Fruit fly (Drosophila melanogaster): ENCODE results near the gene CG15533.

CG15533 gene

DNA sequence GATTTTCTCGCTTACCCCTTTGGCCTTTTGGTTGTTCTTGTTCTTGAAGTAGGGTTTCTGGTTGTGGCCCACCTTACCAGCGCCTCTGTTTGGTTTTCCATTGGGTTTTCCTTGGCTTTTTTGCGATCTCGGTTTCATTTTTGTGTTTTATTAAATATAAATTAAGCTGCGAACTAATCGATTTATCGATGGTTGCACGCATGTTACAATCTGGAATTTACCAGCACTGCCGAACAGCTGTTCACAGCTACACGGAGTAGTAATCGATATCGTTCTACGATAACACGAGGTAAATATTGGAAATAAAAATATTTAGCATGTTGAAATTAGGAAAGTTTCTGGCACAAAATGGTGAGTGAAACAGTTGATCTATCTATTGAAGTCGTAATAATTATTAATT lies 4.9 kb upstream of the CG15533 start, which contains the start of the genes CG15535 and mRpS18C (continued):
- TF ChIP-seq Dref (GFP tag; IDR thresholded peaks at IDR 0.05): peak; percentile 89
- no peak; the same call in 2 of the 3 replicates for TF ChIP-seq jigr1 (GFP tag; IDR thresholded peaks at IDR 0.05)
- no peak for TF ChIP-seq Dbx (GFP tag; IDR thresholded peaks at IDR 0.05)
- TF ChIP-seq seq (GFP tag; IDR thresholded peaks at IDR 0.05): no peak
- peak; percentile 5; the same call in 1 of the 3 replicates for TF ChIP-seq ci (GFP tag; IDR thresholded peaks at IDR 0.05)
- TF ChIP-seq Adf1 (GFP tag; IDR thresholded peaks at IDR 0.05): no peak
- TF ChIP-seq CG2889 (GFP tag; IDR thresholded peaks at IDR 0.05): no peak
- TF ChIP-seq ac (GFP tag; optimal IDR thresholded peaks at IDR 0.05): no peak
- no peak for TF ChIP-seq fu2 (GFP tag; optimal IDR thresholded peaks at IDR 0.05)
- no peak for TF ChIP-seq Mes4 (GFP tag; optimal IDR thresholded peaks at IDR 0.05)
- TF ChIP-seq lab (GFP tag; optimal IDR thresholded peaks at IDR 0.05): no peak
- TF ChIP-seq Sox100B (GFP tag; optimal IDR thresholded peaks at IDR 0.05): no peak
- no peak for TF ChIP-seq CG4854 (GFP tag; optimal IDR thresholded peaks at IDR 0.05)
- peak; percentile 31 for TF ChIP-seq CG17829 (tag; optimal IDR thresholded peaks at IDR 0.05)
- TF ChIP-seq luna (GFP tag; optimal IDR thresholded peaks at IDR 0.05): no peak
- TF ChIP-seq Asciz (GFP tag; optimal IDR thresholded peaks at IDR 0.05): no peak
- TF ChIP-seq Mad (GFP tag; optimal IDR thresholded peaks at IDR 0.05): no peak
- peak; percentile 3 for TF ChIP-seq CG7987 (GFP tag; optimal IDR thresholded peaks at IDR 0.05)
- TF ChIP-seq CG1024 (GFP tag; IDR thresholded peaks at IDR 0.05): no peak
- TF ChIP-seq H15 (GFP tag; IDR thresholded peaks at IDR 0.05): no peak
- TF ChIP-seq Ravus (GFP tag; IDR thresholded peaks at IDR 0.05): no peak
- TF ChIP-seq Lhr (GFP tag; optimal IDR thresholded peaks at IDR 0.05): no peak
- TF ChIP-seq stc (GFP tag; IDR thresholded peaks at IDR 0.05): no peak
- TF ChIP-seq gfzf (GFP tag; optimal IDR thresholded peaks at IDR 0.05): no peak
- TF ChIP-seq stwl (tag; optimal IDR thresholded peaks at IDR 0.05): peak; percentile 87
- TF ChIP-seq sim (GFP tag; IDR thresholded peaks at IDR 0.05): no peak
- peak; percentile 34; the same call in 1 of the 2 replicates for TF ChIP-seq Rfx (GFP tag; IDR thresholded peaks at IDR 0.05)
- TF ChIP-seq Med (GFP tag): peak; percentile 84
- no peak for TF ChIP-seq Mrtf (GFP tag; IDR thresholded peaks at IDR 0.05)
- TF ChIP-seq zen2 (GFP tag; IDR thresholded peaks at IDR 0.05; ENCODE audit: partially characterized antibody): peak; percentile 83
- peak; percentile 73 for TF ChIP-seq pzg (GFP tag; optimal IDR thresholded peaks at IDR 0.05)
- no peak for TF ChIP-seq CG32772 (GFP tag; IDR thresholded peaks at IDR 0.05)
- TF ChIP-seq Dad (GFP tag; optimal IDR thresholded peaks at IDR 0.05): no peak
- TF ChIP-seq twi (tag; optimal IDR thresholded peaks at IDR 0.05): peak; percentile 11
- TF ChIP-seq CG1832 (GFP tag; optimal IDR thresholded peaks at IDR 0.05): no peak
- no peak for TF ChIP-seq mirr (GFP tag; optimal IDR thresholded peaks at IDR 0.05)
- TF ChIP-seq psq (GFP tag; optimal IDR thresholded peaks at IDR 0.05): no peak
- peak; percentile 13 for TF ChIP-seq Max (GFP tag; optimal IDR thresholded peaks at IDR 0.05)
- no peak for TF ChIP-seq nau (GFP tag; optimal IDR thresholded peaks at IDR 0.05)
- TF ChIP-seq Eip74EF (GFP tag; optimal IDR thresholded peaks at IDR 0.05): no peak
- peak; percentile 38 for TF ChIP-seq ftz-f1 (GFP tag; optimal IDR thresholded peaks at IDR 0.05)
- no peak for TF ChIP-seq NFAT (GFP tag; IDR thresholded peaks at IDR 0.05)
- TF ChIP-seq esg (GFP tag; conservative IDR thresholded peaks at IDR 0.05): no peak
- TF ChIP-seq CG5245 (GFP tag; optimal IDR thresholded peaks at IDR 0.05): no peak
- TF ChIP-seq Nf-YC (tag; optimal IDR thresholded peaks at IDR 0.05): no peak
- peak; percentile 35; the same call in 1 of the 2 replicates for TF ChIP-seq vvl (GFP tag; IDR thresholded peaks at IDR 0.05)
- TF ChIP-seq CHES-1-like (GFP tag; optimal IDR thresholded peaks at IDR 0.05): peak; percentile 15
- TF ChIP-seq CG34376 (GFP tag; optimal IDR thresholded peaks at IDR 0.05): peak; percentile 19
- peak; percentile 67 for TF ChIP-seq B-H2 (GFP tag; optimal IDR thresholded peaks at IDR 0.05)
- TF ChIP-seq Dip2 (GFP tag; IDR thresholded peaks at IDR 0.05): no peak
- TF ChIP-seq CG6854 (GFP tag; optimal IDR thresholded peaks at IDR 0.05): no peak
- peak; percentile 22 for TF ChIP-seq sug (tag; optimal IDR thresholded peaks at IDR 0.05)

All from whole organism, embryonic.